ENCODE assay signal across 1 fruit fly cellular context in genomic region chrX:19692951-19693698, dm6.
TF ChIP-seq lines count a peak whose summit lies in the region.

Gene Mer (minus strand): TSS chrX:19693500.

TF ChIP-seq in whole organism, embryonic, 481 proteins besides CTCF, POLR2A, EP300 and RAD21 (continued from another document and continues in another):
- TF ChIP-seq CG12155 (GFP tag; optimal IDR thresholded peaks at IDR 0.05; lab: Kevin White, UChicago): peak; percentile 73
- TF ChIP-seq CG33213 (GFP tag; optimal IDR thresholded peaks at IDR 0.05; lab: Kevin White, UChicago): peak; percentile 76
- peak; percentile 73 for TF ChIP-seq CG33557 (GFP tag; optimal IDR thresholded peaks at IDR 0.05; lab: Kevin White, UChicago)
- peak; percentile 93 for TF ChIP-seq CG1603 (tag; optimal IDR thresholded peaks at IDR 0.05; lab: Kevin White, UChicago)
- TF ChIP-seq CG7786 (GFP tag; optimal IDR thresholded peaks at IDR 0.05; lab: Kevin White, UChicago): peak; percentile 81
- peak; percentile 71 for TF ChIP-seq odd (GFP tag; optimal IDR thresholded peaks at IDR 0.05; lab: Kevin White, UChicago)
- TF ChIP-seq gce (GFP tag; IDR thresholded peaks at IDR 0.05; lab: Robert Waterston, UW): peak; percentile 70; the same call in 1 of the 3 replicates
- peak; percentile 67 for TF ChIP-seq CG9876 (GFP tag; optimal IDR thresholded peaks at IDR 0.05; lab: Kevin White, UChicago)
- TF ChIP-seq Dip2 (GFP tag; IDR thresholded peaks at IDR 0.05; lab: Robert Waterston, UW): no peak; the same call in 1 of the 2 replicates
- peak; percentile 81 for TF ChIP-seq org-1 (GFP tag; optimal IDR thresholded peaks at IDR 0.05; lab: Kevin White, UChicago)
- no peak for TF ChIP-seq Kr (GFP tag; optimal IDR thresholded peaks at IDR 0.05; lab: Kevin White, UChicago)
- peak; percentile 61 for TF ChIP-seq CG11723 (GFP tag; optimal IDR thresholded peaks at IDR 0.05; lab: Kevin White, UChicago)
- TF ChIP-seq Sry-β (GFP tag; optimal IDR thresholded peaks at IDR 0.05; lab: Kevin White, UChicago): peak; percentile 14
- TF ChIP-seq CG2116 (GFP tag; optimal IDR thresholded peaks at IDR 0.05; lab: Kevin White, UChicago): peak; percentile 49
- peak; percentile 62 for TF ChIP-seq kah (GFP tag; optimal IDR thresholded peaks at IDR 0.05; lab: Kevin White, UChicago)
- no peak for TF ChIP-seq D (optimal IDR thresholded peaks at IDR 0.05; lab: Kevin White, UChicago)
- TF ChIP-seq D (GFP tag; optimal IDR thresholded peaks at IDR 0.05; lab: Kevin White, UChicago): peak; percentile 73
- TF ChIP-seq CHES-1-like (GFP tag; optimal IDR thresholded peaks at IDR 0.05; lab: Kevin White, UChicago): peak; percentile 80
- peak; percentile 68 for TF ChIP-seq Nf-YB (GFP tag; optimal IDR thresholded peaks at IDR 0.05; lab: Kevin White, UChicago)
- peak; percentile 64 for TF ChIP-seq H2.0 (GFP tag; IDR thresholded peaks at IDR 0.05; lab: Robert Waterston, UW)
- peak; percentile 51; the same call in 1 of the 2 replicates for TF ChIP-seq klu (GFP tag; IDR thresholded peaks at IDR 0.05; lab: Robert Waterston, UW)
- peak; percentile 85 for TF ChIP-seq zfh1 (GFP tag; IDR thresholded peaks at IDR 0.05; lab: Robert Waterston, UW)
- TF ChIP-seq CG10274 (GFP tag; optimal IDR thresholded peaks at IDR 0.05; lab: Kevin White, UChicago): peak; percentile 54
- peak; percentile 74 for TF ChIP-seq ttk (GFP tag; IDR thresholded peaks at IDR 0.05; lab: Robert Waterston, UW)
- no peak for TF ChIP-seq Trl (optimal IDR thresholded peaks at IDR 0.05; lab: Kevin White, UChicago)
- TF ChIP-seq Trl (GFP tag; optimal IDR thresholded peaks at IDR 0.05; lab: Kevin White, UChicago): peak; percentile 89
- no peak for TF ChIP-seq CG14860 (GFP tag; IDR thresholded peaks at IDR 0.05; lab: Robert Waterston, UW; ENCODE audit: partially characterized antibody)
- TF ChIP-seq CG30403 (GFP tag; optimal IDR thresholded peaks at IDR 0.05; lab: Kevin White, UChicago): peak; percentile 84
- TF ChIP-seq maf-S (GFP tag; optimal IDR thresholded peaks at IDR 0.05; lab: Kevin White, UChicago): peak; percentile 81
- no peak for TF ChIP-seq Asciz (GFP tag; optimal IDR thresholded peaks at IDR 0.05; lab: Kevin White, UChicago)
- peak; percentile 62 for TF ChIP-seq CG10462 (GFP tag; optimal IDR thresholded peaks at IDR 0.05; lab: Kevin White, UChicago)
- TF ChIP-seq CG10209 (GFP tag; optimal IDR thresholded peaks at IDR 0.05; lab: Kevin White, UChicago): peak; percentile 82
- TF ChIP-seq D19B (GFP tag; optimal IDR thresholded peaks at IDR 0.05; lab: Kevin White, UChicago): peak; percentile 77
- TF ChIP-seq Opbp (GFP tag; IDR thresholded peaks at IDR 0.05; lab: Robert Waterston, UW; ENCODE audit: partially characterized antibody): no peak
- peak; percentile 82 for TF ChIP-seq HmgD (GFP tag; optimal IDR thresholded peaks at IDR 0.05; lab: Kevin White, UChicago)
- peak; percentile 75 for TF ChIP-seq CG7556 (GFP tag; optimal IDR thresholded peaks at IDR 0.05; lab: Kevin White, UChicago)
- peak; percentile 81 for TF ChIP-seq CG7372 (GFP tag; IDR thresholded peaks at IDR 0.05; lab: Robert Waterston, UW)
- TF ChIP-seq E2f1 (GFP tag; IDR thresholded peaks at IDR 0.05; lab: Robert Waterston, UW): peak; percentile 82
- TF ChIP-seq luna (GFP tag; optimal IDR thresholded peaks at IDR 0.05; lab: Kevin White, UChicago): peak; percentile 65
- TF ChIP-seq CG9437 (GFP tag; optimal IDR thresholded peaks at IDR 0.05; lab: Kevin White, UChicago): peak; percentile 57
- peak; percentile 75 for TF ChIP-seq CG18476 (GFP tag; optimal IDR thresholded peaks at IDR 0.05; lab: Kevin White, UChicago)
- peak; percentile 91 for TF ChIP-seq lilli (GFP tag; optimal IDR thresholded peaks at IDR 0.05; lab: Kevin White, UChicago)
- no peak for TF ChIP-seq toy (GFP tag; IDR thresholded peaks at IDR 0.05; lab: Robert Waterston, UW)
- no peak for TF ChIP-seq sd (tag; optimal IDR thresholded peaks at IDR 0.05; lab: Kevin White, UChicago)
- TF ChIP-seq row (GFP tag; IDR thresholded peaks at IDR 0.05; lab: Robert Waterston, UW): peak; percentile 96
- TF ChIP-seq h (optimal IDR thresholded peaks at IDR 0.05; lab: Kevin White, UChicago): no peak
- TF ChIP-seq NfI (GFP tag; optimal IDR thresholded peaks at IDR 0.05; lab: Kevin White, UChicago): peak; percentile 86
- peak; percentile 61 for TF ChIP-seq zen (tag; optimal IDR thresholded peaks at IDR 0.05; lab: Kevin White, UChicago)
- TF ChIP-seq CG14965 (GFP tag; optimal IDR thresholded peaks at IDR 0.05; lab: Kevin White, UChicago; ENCODE audit: borderline replicate concordance): peak; percentile 29
- TF ChIP-seq psq (GFP tag; optimal IDR thresholded peaks at IDR 0.05; lab: Kevin White, UChicago): peak; percentile 44
- TF ChIP-seq Doc3 (GFP tag; IDR thresholded peaks at IDR 0.05; lab: Robert Waterston, UW; ENCODE audit: partially characterized antibody): no peak
- TF ChIP-seq CG43689 (GFP tag; IDR thresholded peaks at IDR 0.05; lab: Robert Waterston, UW): 0 out of 2 replicates have a peak, but pooled peaks have one; percentile 31
- TF ChIP-seq eve (GFP tag; optimal IDR thresholded peaks at IDR 0.05; lab: Kevin White, UChicago): no peak
- peak; percentile 88 for TF ChIP-seq CG2678 (tag; optimal IDR thresholded peaks at IDR 0.05; lab: Kevin White, UChicago)
- TF ChIP-seq Doc2 (GFP tag; IDR thresholded peaks at IDR 0.05; lab: Robert Waterston, UW): no peak
- peak; percentile 90 for TF ChIP-seq CG12659 (GFP tag; optimal IDR thresholded peaks at IDR 0.05; lab: Kevin White, UChicago)
- peak; percentile 56 for TF ChIP-seq CG6654 (GFP tag; optimal IDR thresholded peaks at IDR 0.05; lab: Kevin White, UChicago)
- TF ChIP-seq bowl (GFP tag; IDR thresholded peaks at IDR 0.05; lab: Robert Waterston, UW): 0 out of 2 replicates have a peak, but pooled peaks have one; percentile 38
- peak; percentile 75 for TF ChIP-seq CG3847 (GFP tag; IDR thresholded peaks at IDR 0.05; lab: Robert Waterston, UW)
- TF ChIP-seq CG18764 (GFP tag; optimal IDR thresholded peaks at IDR 0.05; lab: Kevin White, UChicago): peak; percentile 71
- peak; percentile 81 for TF ChIP-seq CoRest (tag; optimal IDR thresholded peaks at IDR 0.05; lab: Kevin White, UChicago)
- peak; percentile 85 for TF ChIP-seq Mrtf (GFP tag; IDR thresholded peaks at IDR 0.05; lab: Robert Waterston, UW)
- TF ChIP-seq Atf6 (GFP tag; IDR thresholded peaks at IDR 0.05; lab: Robert Waterston, UW): peak; percentile 86
- TF ChIP-seq Dek (tag; optimal IDR thresholded peaks at IDR 0.05; lab: Kevin White, UChicago): peak; percentile 74
- peak; percentile 76 for TF ChIP-seq CG9932 (GFP tag; IDR thresholded peaks at IDR 0.05; lab: Robert Waterston, UW)
- peak; percentile 62 for TF ChIP-seq CG1647 (GFP tag; optimal IDR thresholded peaks at IDR 0.05; lab: Kevin White, UChicago)
- TF ChIP-seq fru (optimal IDR thresholded peaks at IDR 0.05; lab: Kevin White, UChicago): no peak
- TF ChIP-seq CG6813 (GFP tag; optimal IDR thresholded peaks at IDR 0.05; lab: Kevin White, UChicago): peak; percentile 71
- no peak for TF ChIP-seq CG15011 (GFP tag; optimal IDR thresholded peaks at IDR 0.05; lab: Kevin White, UChicago)
- peak; percentile 73 for TF ChIP-seq fd96Cb (tag; optimal IDR thresholded peaks at IDR 0.05; lab: Kevin White, UChicago)
- TF ChIP-seq sima (GFP tag; optimal IDR thresholded peaks at IDR 0.05; lab: Kevin White, UChicago): no peak
- peak; percentile 65 for TF ChIP-seq Hr3 (GFP tag; optimal IDR thresholded peaks at IDR 0.05; lab: Kevin White, UChicago)
- no peak for TF ChIP-seq aop (GFP tag; IDR thresholded peaks at IDR 0.05; lab: Robert Waterston, UW)
- TF ChIP-seq CG1529 (GFP tag; optimal IDR thresholded peaks at IDR 0.05; lab: Kevin White, UChicago): peak; percentile 70
- TF ChIP-seq CG11504 (tag; optimal IDR thresholded peaks at IDR 0.05; lab: Kevin White, UChicago): peak; percentile 85
- no peak for TF ChIP-seq CG16813 (GFP tag; IDR thresholded peaks at IDR 0.05; lab: Robert Waterston, UW; ENCODE audit: partially characterized antibody)
- peak; percentile 86 for TF ChIP-seq trem (tag; optimal IDR thresholded peaks at IDR 0.05; lab: Kevin White, UChicago)
- peak; percentile 81 for TF ChIP-seq phol (tag; optimal IDR thresholded peaks at IDR 0.05; lab: Kevin White, UChicago)
- TF ChIP-seq Rfx (GFP tag; IDR thresholded peaks at IDR 0.05; lab: Robert Waterston, UW): peak; percentile 92
- peak; percentile 87 for TF ChIP-seq CG13296 (GFP tag; optimal IDR thresholded peaks at IDR 0.05; lab: Kevin White, UChicago)
- TF ChIP-seq Hand (GFP tag; optimal IDR thresholded peaks at IDR 0.05; lab: Kevin White, UChicago): peak; percentile 80
- peak; percentile 86 for TF ChIP-seq CG12219 (GFP tag; optimal IDR thresholded peaks at IDR 0.05; lab: Kevin White, UChicago)
- peak; percentile 79 for TF ChIP-seq NK7.1 (GFP tag; optimal IDR thresholded peaks at IDR 0.05; lab: Kevin White, UChicago)
- TF ChIP-seq CG7928 (GFP tag; optimal IDR thresholded peaks at IDR 0.05; lab: Kevin White, UChicago): peak; percentile 59
- peak; percentile 88 for TF ChIP-seq MBD-R2 (GFP tag; IDR thresholded peaks at IDR 0.05; lab: Robert Waterston, UW)
- peak; percentile 83 for TF ChIP-seq HHEX (GFP tag; optimal IDR thresholded peaks at IDR 0.05; lab: Kevin White, UChicago)
- no peak for TF ChIP-seq Hr78 (GFP tag; optimal IDR thresholded peaks at IDR 0.05; lab: Kevin White, UChicago)
- no peak for TF ChIP-seq inv (GFP tag; IDR thresholded peaks at IDR 0.05; lab: Robert Waterston, UW; ENCODE audit: partially characterized antibody)
- no peak for TF ChIP-seq CG15073 (GFP tag; optimal IDR thresholded peaks at IDR 0.05; lab: Kevin White, UChicago)
- peak; percentile 90 for TF ChIP-seq dysf (GFP tag; IDR thresholded peaks at IDR 0.05; lab: Robert Waterston, UW)
- TF ChIP-seq bcd (GFP tag; optimal IDR thresholded peaks at IDR 0.05; lab: Kevin White, UChicago): peak; percentile 85
- TF ChIP-seq CG10959 (GFP tag; IDR thresholded peaks at IDR 0.05; lab: Robert Waterston, UW): peak; percentile 66
- TF ChIP-seq Meics (GFP tag; optimal IDR thresholded peaks at IDR 0.05; lab: Kevin White, UChicago): peak; percentile 90
- peak; percentile 12 for TF ChIP-seq Sin3A (optimal IDR thresholded peaks at IDR 0.05; lab: Kevin White, UChicago)
- TF ChIP-seq Camta (GFP tag; optimal IDR thresholded peaks at IDR 0.05; lab: Kevin White, UChicago): peak; percentile 81
- TF ChIP-seq CG8290 (GFP tag; optimal IDR thresholded peaks at IDR 0.05; lab: Kevin White, UChicago): peak; percentile 85
- TF ChIP-seq CG8290 (tag; optimal IDR thresholded peaks at IDR 0.05; lab: Kevin White, UChicago): peak; percentile 49 to 97
- no peak for TF ChIP-seq CG6791 (GFP tag; IDR thresholded peaks at IDR 0.05; lab: Robert Waterston, UW; ENCODE audit: partially characterized antibody)
- peak; percentile 75; the same call in 1 of the 2 replicates for TF ChIP-seq CG5953 (GFP tag; IDR thresholded peaks at IDR 0.05; lab: Robert Waterston, UW)
- TF ChIP-seq CG4820 (GFP tag; optimal IDR thresholded peaks at IDR 0.05; lab: Kevin White, UChicago): peak; percentile 99
- TF ChIP-seq Adf1 (GFP tag; IDR thresholded peaks at IDR 0.05; lab: Robert Waterston, UW): peak; percentile 45
- no peak for TF ChIP-seq sc (optimal IDR thresholded peaks at IDR 0.05; lab: Kevin White, UChicago)
- no peak for TF ChIP-seq sc (GFP tag; optimal IDR thresholded peaks at IDR 0.05; lab: Kevin White, UChicago)
- peak; percentile 52; the same call in 1 of the 2 replicates for TF ChIP-seq CG14667 (GFP tag; IDR thresholded peaks at IDR 0.05; lab: Robert Waterston, UW)
- TF ChIP-seq B-H1 (GFP tag; IDR thresholded peaks at IDR 0.05; lab: Robert Waterston, UW): peak; percentile 49; the same call in 2 of the 3 replicates
- peak; percentile 57 for TF ChIP-seq Usf (GFP tag; optimal IDR thresholded peaks at IDR 0.05; lab: Kevin White, UChicago)
- peak; percentile 34 for TF ChIP-seq BEAF-32 (GFP tag; optimal IDR thresholded peaks at IDR 0.05; lab: Kevin White, UChicago)
- TF ChIP-seq CG7987 (GFP tag; optimal IDR thresholded peaks at IDR 0.05; lab: Kevin White, UChicago): peak; percentile 76
- TF ChIP-seq CG15514 (GFP tag; optimal IDR thresholded peaks at IDR 0.05; lab: Kevin White, UChicago): peak; percentile 83
- TF ChIP-seq fd64A (GFP tag; optimal IDR thresholded peaks at IDR 0.05; lab: Kevin White, UChicago): peak; percentile 62
- TF ChIP-seq chm (GFP tag; IDR thresholded peaks at IDR 0.05; lab: Robert Waterston, UW): peak; percentile 84
- peak; percentile 73 for TF ChIP-seq Bdp1 (GFP tag; optimal IDR thresholded peaks at IDR 0.05; lab: Kevin White, UChicago)
- peak; percentile 83 for TF ChIP-seq CrebB (tag; optimal IDR thresholded peaks at IDR 0.05; lab: Kevin White, UChicago)
- TF ChIP-seq nmo (GFP tag; optimal IDR thresholded peaks at IDR 0.05; lab: Kevin White, UChicago): peak; percentile 86
- peak; percentile 69 for TF ChIP-seq Taf1 (GFP tag; IDR thresholded peaks at IDR 0.05; lab: Robert Waterston, UW)
- TF ChIP-seq sens (GFP tag; lab: Kevin White, UChicago): peak; percentile 95
- peak; percentile 92 for TF ChIP-seq Antp (GFP tag; optimal IDR thresholded peaks at IDR 0.05; lab: Kevin White, UChicago)
- peak; percentile 55; the same call in 2 of the 3 replicates for TF ChIP-seq CG11093 (GFP tag; IDR thresholded peaks at IDR 0.05; lab: Robert Waterston, UW)
- peak; percentile 86 for TF ChIP-seq CG13775 (GFP tag; optimal IDR thresholded peaks at IDR 0.05; lab: Kevin White, UChicago)
- no peak for TF ChIP-seq knrl (GFP tag; IDR thresholded peaks at IDR 0.05; lab: Robert Waterston, UW; ENCODE audit: partially characterized antibody)
- TF ChIP-seq chn (GFP tag; optimal IDR thresholded peaks at IDR 0.05; lab: Kevin White, UChicago): peak; percentile 77
- no peak for TF ChIP-seq vnd (GFP tag; IDR thresholded peaks at IDR 0.05; lab: Robert Waterston, UW; ENCODE audit: partially characterized antibody)
- TF ChIP-seq wdn (GFP tag; IDR thresholded peaks at IDR 0.05; lab: Robert Waterston, UW): peak; percentile 55; the same call in 1 of the 2 replicates
- peak; percentile 84 for TF ChIP-seq ind (GFP tag; optimal IDR thresholded peaks at IDR 0.05; lab: Kevin White, UChicago)
- peak; percentile 82 for TF ChIP-seq CG12391 (tag; optimal IDR thresholded peaks at IDR 0.05; lab: Kevin White, UChicago)
- TF ChIP-seq Max (GFP tag; optimal IDR thresholded peaks at IDR 0.05; lab: Kevin White, UChicago): peak; percentile 69
- TF ChIP-seq Blimp-1 (GFP tag; optimal IDR thresholded peaks at IDR 0.05; lab: Kevin White, UChicago): peak; percentile 75
- TF ChIP-seq Ets65A (GFP tag; lab: Kevin White, UChicago): peak; percentile 97
- TF ChIP-seq CG1024 (GFP tag; IDR thresholded peaks at IDR 0.05; lab: Robert Waterston, UW): peak; percentile 49; the same call in 1 of the 2 replicates
- TF ChIP-seq dmrt11E (tag; optimal IDR thresholded peaks at IDR 0.05; lab: Kevin White, UChicago): peak; percentile 76
- peak; percentile 89 for TF ChIP-seq pb (GFP tag; optimal IDR thresholded peaks at IDR 0.05; lab: Kevin White, UChicago)
